Fruit fly (Drosophila melanogaster) whole organism, embryonic: Measurements from ENCODE around the gene CG15912.

Source experiments
- Asciz ChIP-seq: fragments of 200-800 bp; sonication (Bioruptor generic); optimal IDR thresholded peaks from 2 replicates; lab custom pipeline; 2017; ENCODE audit warnings: missing biosample characterization, mild to moderate bottlenecking, missing genetic modification characterization, missing genetic modification reagents
- B-H1 ChIP-seq: fragments of 200-800 bp; sonication (Bioruptor generic); IDR thresholded peaks from 3 replicates; pipeline ENCODE4 v1.3.6; 2022; ENCODE audit warnings: missing biosample characterization, missing genetic modification characterization
- BEAF-32 ChIP-seq: fragments of 200-800 bp; sonication (Bioruptor generic); optimal IDR thresholded peaks from 3 replicates; lab custom pipeline; 2017; ENCODE audit warnings: missing biosample characterization, missing genetic modification characterization, mild to moderate bottlenecking, moderate library complexity, missing genetic modification reagents
- CG10366 ChIP-seq: fragments of 200-800 bp; sonication (Bioruptor generic); IDR thresholded peaks from 2 replicates; pipeline ENCODE4 v1.3.6; 2022; ENCODE audit warnings: missing biosample characterization, missing genetic modification characterization
- CG10959 ChIP-seq: fragments of 200-800 bp; sonication (Bioruptor generic); IDR thresholded peaks from 2 replicates; pipeline ENCODE4 v1.3.6; 2022; ENCODE audit warnings: missing biosample characterization, missing genetic modification characterization
- CG11696 ChIP-seq: fragments of 200-800 bp; sonication (Bioruptor generic); IDR thresholded peaks from 2 replicates; pipeline ENCODE4 v1.3.6; 2022; ENCODE audit warnings: missing biosample characterization, missing genetic modification characterization
- CG11723 ChIP-seq: fragments of 200-800 bp; sonication (Bioruptor generic); optimal IDR thresholded peaks from 2 replicates; lab custom pipeline; 2017; ENCODE audit warnings: missing biosample characterization, mild to moderate bottlenecking, missing genetic modification characterization
- CG12219 ChIP-seq: fragments of 200-800 bp; sonication (Bioruptor generic); optimal IDR thresholded peaks from 3 replicates; lab custom pipeline; 2018; ENCODE audit warnings: missing biosample characterization, mild to moderate bottlenecking, missing genetic modification characterization
- CG12659 ChIP-seq: fragments of 200-800 bp; sonication (Bioruptor generic); optimal IDR thresholded peaks from 3 replicates; lab custom pipeline; 2017; ENCODE audit warnings: mild to moderate bottlenecking, missing biosample characterization, missing genetic modification reagents, missing genetic modification characterization
- CG16779 ChIP-seq: fragments of 200-800 bp; sonication (Bioruptor generic); IDR thresholded peaks from 2 replicates; pipeline ENCODE4 v1.3.6; 2022; ENCODE audit warnings: missing biosample characterization, missing genetic modification characterization
- CG31365 ChIP-seq: fragments of 200-800 bp; sonication (Bioruptor generic); optimal IDR thresholded peaks from 2 replicates; lab custom pipeline; 2018; ENCODE audit warnings: missing biosample characterization, mild to moderate bottlenecking, missing genetic modification characterization
- CG43689 ChIP-seq: fragments of 200-800 bp; sonication (Bioruptor generic); IDR thresholded peaks from 2 replicates; pipeline ENCODE4 v1.3.6; 2022; ENCODE audit warnings: missing biosample characterization, missing genetic modification characterization
- CG6683 ChIP-seq: fragments of 200-800 bp; sonication (Bioruptor generic); optimal IDR thresholded peaks from 2 replicates; lab custom pipeline; 2017; ENCODE audit warnings: missing biosample characterization, mild to moderate bottlenecking, missing genetic modification characterization, missing genetic modification reagents
- CG6689 ChIP-seq: fragments of 200-800 bp; sonication (Bioruptor generic); IDR thresholded peaks from 2 replicates; pipeline ENCODE4 v1.3.6; 2022; ENCODE audit warnings: missing biosample characterization, missing genetic modification characterization
- CG6813 ChIP-seq: fragments of 200-800 bp; sonication (Bioruptor generic); optimal IDR thresholded peaks from 2 replicates; lab custom pipeline; 2017; ENCODE audit warnings: missing biosample characterization, missing genetic modification characterization, mild to moderate bottlenecking, moderate library complexity, missing genetic modification reagents
- CG7928 ChIP-seq: fragments of 200-800 bp; sonication (Bioruptor generic); optimal IDR thresholded peaks from 2 replicates; lab custom pipeline; 2017; ENCODE audit warnings: missing biosample characterization, mild to moderate bottlenecking, missing genetic modification characterization
- CG8281 ChIP-seq: fragments of 200-800 bp; sonication (Bioruptor generic); optimal IDR thresholded peaks from 2 replicates; lab custom pipeline; 2018; ENCODE audit warnings: missing biosample characterization, mild to moderate bottlenecking, missing genetic modification characterization, moderate library complexity
- CG8924 ChIP-seq: fragments of 200-800 bp; optimal IDR thresholded peaks from 3 replicates; lab custom pipeline; 2019; ENCODE audit warnings: missing biosample characterization, mild to moderate bottlenecking, missing genetic modification characterization, moderate library complexity
- Camta ChIP-seq: fragments of 200-800 bp; sonication (Bioruptor generic); optimal IDR thresholded peaks from 2 replicates; lab custom pipeline; 2016; ENCODE audit warnings: missing biosample characterization, missing genetic modification characterization
- Dll ChIP-seq: fragments of 200-800 bp; sonication (Bioruptor generic); IDR thresholded peaks from 4 replicates; pipeline ENCODE4 v1.3.6; 2022; ENCODE audit warnings: missing biosample characterization, missing genetic modification characterization; ENCODE audit not compliant: partially characterized antibody
- GATAe ChIP-seq: fragments of 200-800 bp; sonication (Bioruptor generic); conservative IDR thresholded peaks from 2 replicates; pipeline ENCODE4 v1.3.6; 2022; ENCODE audit warnings: missing biosample characterization, missing genetic modification characterization
- Gsc ChIP-seq: fragments of 200-800 bp; sonication (Bioruptor generic); IDR thresholded peaks from 2 replicates; pipeline ENCODE4 v1.3.6; 2022; ENCODE audit warnings: missing biosample characterization, missing genetic modification characterization
- HLHmδ ChIP-seq: fragments of 200-800 bp; sonication (Bioruptor generic); optimal IDR thresholded peaks from 2 replicates; lab custom pipeline; 2018; ENCODE audit warnings: missing biosample characterization, mild to moderate bottlenecking, missing genetic modification characterization, moderate library complexity
- Mad ChIP-seq: fragments of 200-800 bp; sonication (Bioruptor generic); optimal IDR thresholded peaks from 2 replicates; lab custom pipeline; 2016; ENCODE audit warnings: missing biosample characterization, missing genetic modification characterization
- Max ChIP-seq: fragments of 200-800 bp; sonication (Bioruptor generic); optimal IDR thresholded peaks from 2 replicates; lab custom pipeline; 2016; ENCODE audit warnings: missing biosample characterization, mild to moderate bottlenecking, missing genetic modification characterization
- Nf-YA ChIP-seq: fragments of 200-800 bp; sonication (Bioruptor generic); IDR thresholded peaks from 2 replicates; pipeline ENCODE4 v1.3.6; 2022; ENCODE audit warnings: missing biosample characterization, missing genetic modification characterization
- NfI ChIP-seq: fragments of 200-800 bp; sonication (Bioruptor generic); optimal IDR thresholded peaks from 3 replicates; lab custom pipeline; 2018; ENCODE audit warnings: missing biosample characterization, mild to moderate bottlenecking, missing genetic modification characterization, moderate library complexity
- Opbp ChIP-seq: fragments of 200-800 bp; sonication (Bioruptor generic); IDR thresholded peaks from 3 replicates; pipeline ENCODE4 v1.3.6; 2022; ENCODE audit warnings: missing biosample characterization, missing genetic modification characterization; ENCODE audit not compliant: partially characterized antibody
- Ravus ChIP-seq: fragments of 200-800 bp; sonication (Bioruptor generic); IDR thresholded peaks from 2 replicates; pipeline ENCODE4 v1.3.6; 2022; ENCODE audit warnings: missing biosample characterization, missing genetic modification characterization
- Sox102F ChIP-seq: fragments of 200-800 bp; sonication (Bioruptor generic); optimal IDR thresholded peaks from 2 replicates; lab custom pipeline; 2018; ENCODE audit warnings: missing biosample characterization, mild to moderate bottlenecking, missing genetic modification characterization, moderate library complexity
- Tbp ChIP-seq: fragments of >200 bp; optimal IDR thresholded peaks from 2 replicates; lab custom pipeline; 2018; ENCODE audit warnings: missing biosample characterization, missing genetic modification characterization
- ara ChIP-seq: fragments of 200-800 bp; sonication (Bioruptor generic); IDR thresholded peaks from 2 replicates; pipeline ENCODE4 v1.3.6; 2022; ENCODE audit warnings: missing biosample characterization, missing genetic modification characterization
- br ChIP-seq: fragments of >200 bp; optimal IDR thresholded peaks from 2 replicates; lab custom pipeline; 2017
- bsh ChIP-seq, 2 experiments: fragments of 200-800 bp; sonication (Bioruptor generic); optimal IDR thresholded peaks; 2 replicates each; lab custom pipeline; 2017 to 2018; ENCODE audit warnings: mild to moderate bottlenecking in 2 of 2, missing biosample characterization in 2 of 2, missing genetic modification characterization in 2 of 2, moderate library complexity in 1 of 2
- cas ChIP-seq: fragments of 200-800 bp; sonication (Bioruptor generic); IDR thresholded peaks from 2 replicates; pipeline ENCODE4 v1.3.6; 2022; ENCODE audit warnings: missing biosample characterization, missing genetic modification characterization
- cato ChIP-seq: fragments of 200-800 bp; sonication (Bioruptor generic); optimal IDR thresholded peaks from 2 replicates; lab custom pipeline; 2016; ENCODE audit warnings: missing biosample characterization, missing genetic modification characterization, borderline replicate concordance
- dmrt11E ChIP-seq: fragments of 200-800 bp; sonication (Bioruptor generic); optimal IDR thresholded peaks from 3 replicates; lab custom pipeline; 2018; ENCODE audit warnings: missing biosample characterization, mild to moderate bottlenecking, missing genetic modification characterization, moderate library complexity
- ewg ChIP-seq: fragments of 200-800 bp; sonication (Bioruptor generic); optimal IDR thresholded peaks from 3 replicates; lab custom pipeline; 2017; ENCODE audit warnings: mild to moderate bottlenecking, missing biosample characterization, missing genetic modification reagents, missing genetic modification characterization
- gcm ChIP-seq: fragments of 200-800 bp; sonication (Bioruptor generic); optimal IDR thresholded peaks from 2 replicates; lab custom pipeline; 2019; ENCODE audit warnings: missing biosample characterization, mild to moderate bottlenecking, missing genetic modification characterization, moderate library complexity
- h ChIP-seq: fragments of >200 bp; optimal IDR thresholded peaks from 2 replicates; lab custom pipeline; 2017
- jing ChIP-seq: fragments of 200-800 bp; sonication (Bioruptor generic); optimal IDR thresholded peaks from 2 replicates; lab custom pipeline; 2018; ENCODE audit warnings: missing biosample characterization, mild to moderate bottlenecking, missing genetic modification characterization
- kay ChIP-seq: fragments of 200-800 bp; sonication (Bioruptor generic); optimal IDR thresholded peaks from 2 replicates; lab custom pipeline; 2016; ENCODE audit warnings: missing biosample characterization, missing genetic modification characterization
- klu ChIP-seq: fragments of 200-800 bp; sonication (Bioruptor generic); IDR thresholded peaks from 2 replicates; pipeline ENCODE4 v1.3.6; 2022; ENCODE audit warnings: missing biosample characterization, missing genetic modification characterization
- lilli ChIP-seq: fragments of 200-800 bp; sonication (Bioruptor generic); optimal IDR thresholded peaks from 3 replicates; lab custom pipeline; 2016; ENCODE audit warnings: missing biosample characterization, missing genetic modification characterization
- lov ChIP-seq, 2 experiments: fragments of 200-800 bp in 1 of 2; fragments of >200 bp in 1 of 2; sonication (Bioruptor generic) in 1 of 2; IDR thresholded peaks in 1 of 2; optimal IDR thresholded peaks in 1 of 2; 2 replicates in 1 of 2; 3 replicates in 1 of 2; pipeline versions ENCODE4 v1.3.6 to Lab custom; 2017 to 2022; ENCODE audit warnings: missing biosample characterization in 1 of 2, missing genetic modification characterization in 1 of 2
- maf-S ChIP-seq: fragments of 200-800 bp; sonication (Bioruptor generic); optimal IDR thresholded peaks from 2 replicates; lab custom pipeline; 2016; ENCODE audit warnings: missing biosample characterization, missing genetic modification characterization
- pan ChIP-seq, 4 experiments: fragments of >200 bp in 3 of 4; fragments of 200-800 bp in 1 of 4; sonication (Bioruptor generic) in 1 of 4; optimal IDR thresholded peaks in 3 of 4; IDR thresholded peaks in 1 of 4; 2 replicates each; pipeline versions ENCODE4 v1.3.6 to Lab custom; 2017 to 2022; ENCODE audit warnings: missing biosample characterization in 2 of 4, missing genetic modification characterization in 2 of 4, mixed read lengths in 1 of 4
- trem ChIP-seq: fragments of 200-800 bp; optimal IDR thresholded peaks from 3 replicates; lab custom pipeline; 2019; ENCODE audit warnings: missing biosample characterization, mild to moderate bottlenecking, missing genetic modification characterization, moderate library complexity

The CG15912 gene

DNA sequence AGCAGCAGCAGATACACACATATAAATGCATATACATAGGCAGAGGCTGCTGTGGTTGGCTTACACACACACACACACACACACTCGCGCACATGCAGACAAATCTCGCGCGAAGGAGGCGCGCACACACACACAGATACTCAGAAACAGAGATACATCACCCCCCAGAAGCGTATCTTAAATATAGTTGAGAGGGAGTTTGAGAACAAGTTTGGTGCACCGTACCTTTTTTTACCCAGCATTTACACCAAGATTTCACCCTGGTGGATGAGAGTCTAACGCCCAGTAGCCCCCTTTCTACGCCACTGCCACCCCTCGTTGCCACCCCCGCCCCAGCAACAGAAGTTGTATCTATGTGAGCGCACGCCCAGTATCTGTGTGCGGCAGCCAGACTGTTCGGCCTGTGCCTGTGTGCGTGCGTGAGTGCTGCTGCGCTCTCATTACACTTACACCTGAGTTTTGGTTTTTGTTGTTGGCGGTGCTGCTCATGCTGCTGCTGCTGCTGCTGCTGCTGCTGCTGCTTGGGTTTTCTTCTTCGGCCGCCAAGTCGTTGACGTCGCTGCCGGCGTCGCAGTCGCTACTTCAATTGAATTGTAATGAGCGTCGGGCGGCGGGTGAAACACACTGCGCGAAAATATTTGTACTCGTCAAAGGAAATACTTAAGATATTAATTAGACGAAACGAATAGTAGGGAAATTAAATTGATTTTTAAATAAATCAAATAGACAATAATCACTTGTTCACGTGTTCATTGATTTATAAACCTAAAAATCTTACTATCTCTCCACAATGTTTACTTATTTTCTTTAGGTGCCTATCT, 41.3 kb downstream of the CG15912 start (continued):
- TF ChIP-seq Mad (GFP tag; lab: Kevin White, UChicago): no peak
- TF ChIP-seq maf-S (GFP tag; lab: Kevin White, UChicago): no peak
- no peak for TF ChIP-seq pan (optimal IDR thresholded peaks at IDR 0.05; lab: Kevin White, UChicago)
- TF ChIP-seq pan (GFP tag; optimal IDR thresholded peaks at IDR 0.05 in 1 of 2, IDR thresholded peaks at IDR 0.05 in 1 of 2): peak in 1 of 2 experiments; percentile 93
- TF ChIP-seq bsh (GFP tag; optimal IDR thresholded peaks at IDR 0.05; lab: Kevin White, UChicago): peak; percentile 77 to 88
- TF ChIP-seq CG6683 (GFP tag; lab: Kevin White, UChicago): peak; percentile 46
- TF ChIP-seq CG10366 (GFP tag; lab: Robert Waterston, UW): peak; percentile 93
- TF ChIP-seq kay (GFP tag; lab: Kevin White, UChicago): peak; percentile 66
- TF ChIP-seq klu (GFP tag; lab: Robert Waterston, UW): peak; percentile 78
- peak; percentile 77 for TF ChIP-seq Sox102F (GFP tag; lab: Kevin White, UChicago)
- peak; percentile 15 for TF ChIP-seq trem (tag; lab: Kevin White, UChicago)
- TF ChIP-seq CG11696 (GFP tag; lab: Robert Waterston, UW): peak; percentile 60
- TF ChIP-seq Gsc (GFP tag; lab: Robert Waterston, UW): peak; percentile 83
- TF ChIP-seq CG31365: peak; percentile 38
- TF ChIP-seq dmrt11E (tag; lab: Kevin White, UChicago): peak; percentile 89
- peak; percentile 88 for TF ChIP-seq CG10959 (GFP tag; lab: Robert Waterston, UW)
- TF ChIP-seq CG7928: no peak
- peak; percentile 70 for TF ChIP-seq cato (GFP tag; lab: Kevin White, UChicago)
- no peak for TF ChIP-seq Max (GFP tag; lab: Kevin White, UChicago)
- TF ChIP-seq lov (optimal IDR thresholded peaks at IDR 0.05; lab: Kevin White, UChicago): no peak
- peak; percentile 94 for TF ChIP-seq lov (GFP tag; IDR thresholded peaks at IDR 0.05; lab: Robert Waterston, UW)
- TF ChIP-seq h: no peak
- TF ChIP-seq Camta (GFP tag; lab: Kevin White, UChicago): no peak
- TF ChIP-seq CG43689 (GFP tag; lab: Robert Waterston, UW): peak; percentile 87
- TF ChIP-seq jing (GFP tag; lab: Kevin White, UChicago): peak; percentile 90
- TF ChIP-seq B-H1: peak; percentile 81
- peak; percentile 77 for TF ChIP-seq CG12659 (GFP tag; lab: Kevin White, UChicago)
- peak; percentile 95 for TF ChIP-seq ara (GFP tag; lab: Robert Waterston, UW)
- 0 out of 2 replicates have a peak, but pooled peaks have one; percentile 32 for TF ChIP-seq GATAe (GFP tag; lab: Robert Waterston, UW)
- peak; percentile 77 for TF ChIP-seq CG16779 (GFP tag; lab: Robert Waterston, UW)
- TF ChIP-seq gcm (GFP tag; lab: Kevin White, UChicago): peak; percentile 26
- TF ChIP-seq CG8281 (tag; lab: Kevin White, UChicago): peak; percentile 39
- TF ChIP-seq cas (GFP tag; lab: Robert Waterston, UW): peak; percentile 47; the same call in 1 of the 2 replicates
- TF ChIP-seq ewg (GFP tag; lab: Kevin White, UChicago): peak; percentile 90
- peak; percentile 48 for TF ChIP-seq Asciz
- TF ChIP-seq Opbp (GFP tag; lab: Robert Waterston, UW): no peak
- TF ChIP-seq Tbp (GFP tag; lab: Kevin White, UChicago): no peak
- TF ChIP-seq HLHmδ (GFP tag; lab: Kevin White, UChicago): no peak
- TF ChIP-seq Nf-YA (GFP tag; lab: Robert Waterston, UW): peak; percentile 89
- TF ChIP-seq CG8924 (tag; lab: Kevin White, UChicago): peak; percentile 77
- TF ChIP-seq NfI (GFP tag; lab: Kevin White, UChicago): peak; percentile 77
- peak; percentile 56 for TF ChIP-seq lilli
- peak; percentile 72 for TF ChIP-seq Ravus (GFP tag; lab: Robert Waterston, UW)
- TF ChIP-seq CG11723 (GFP tag; lab: Kevin White, UChicago): peak; percentile 61
- no peak for TF ChIP-seq Dll (GFP tag; lab: Robert Waterston, UW)
- peak; percentile 83 for TF ChIP-seq CG12219 (GFP tag; lab: Kevin White, UChicago)
- TF ChIP-seq CG6813 (GFP tag; lab: Kevin White, UChicago): peak; percentile 70
- no peak for TF ChIP-seq br (lab: Kevin White, UChicago)
- TF ChIP-seq CG6689 (GFP tag; lab: Robert Waterston, UW): peak; percentile 90
- no peak for TF ChIP-seq BEAF-32
